Worm (Caenorhabditis elegans) whole organism, mixed stage, embryonic: ENCODE data around the gene F40F8.1.

Source experiments
- M03D4.4 ChIP-seq: sonication (generic microtip); optimal IDR thresholded peaks from 2 replicates; lab custom pipeline; 2017; ENCODE audit warnings: mild to moderate bottlenecking, missing genetic modification characterization, missing compliant biosample characterization
- bed-3 ChIP-seq: fragments of 200-800 bp; sonication (Bioruptor generic); optimal IDR thresholded peaks from 3 replicates; lab custom pipeline; 2018; ENCODE audit warnings: mild to moderate bottlenecking, missing genetic modification characterization, moderate library complexity, missing compliant biosample characterization
- blmp-1 ChIP-seq: fragments of 150-350 bp; optimal IDR thresholded peaks from 2 replicates; lab custom pipeline; 2014; ENCODE audit warnings: missing biosample characterization, missing genetic modification characterization
- ceh-43 ChIP-seq: fragments of 200-800 bp; sonication (Bioruptor generic); optimal IDR thresholded peaks from 2 replicates; lab custom pipeline; 2018; ENCODE audit warnings: mild to moderate bottlenecking, missing genetic modification characterization, moderate library complexity, missing compliant biosample characterization
- ceh-83 ChIP-seq: fragments of 200-800 bp; sonication (Bioruptor generic); optimal IDR thresholded peaks from 2 replicates; lab custom pipeline; 2018; ENCODE audit warnings: mild to moderate bottlenecking, missing genetic modification characterization, missing compliant biosample characterization
- ces-1 ChIP-seq: fragments of 150-350 bp; optimal IDR thresholded peaks from 2 replicates; lab custom pipeline; 2014; ENCODE audit warnings: missing biosample characterization, missing genetic modification reagents, missing genetic modification characterization
- cnd-1 ChIP-seq: fragments of 200-800 bp; sonication (Bioruptor generic); optimal IDR thresholded peaks from 2 replicates; lab custom pipeline; 2018; ENCODE audit warnings: mild to moderate bottlenecking, missing genetic modification characterization, missing compliant biosample characterization
- drap-1 ChIP-seq: fragments of 200-800 bp; sonication (Bioruptor generic); optimal IDR thresholded peaks from 3 replicates; lab custom pipeline; 2018; ENCODE audit warnings: mild to moderate bottlenecking, missing genetic modification characterization, missing compliant biosample characterization
- elt-1 ChIP-seq: sonication (generic microtip); optimal IDR thresholded peaks from 2 replicates; lab custom pipeline; 2017; ENCODE audit warnings: missing genetic modification characterization, mild to moderate bottlenecking, missing compliant biosample characterization, antibody characterized with exemption, moderate library complexity, borderline replicate concordance; ENCODE audit not compliant: insufficient read depth
- flh-1 ChIP-seq: fragments of 200-800 bp; sonication (Bioruptor generic); optimal IDR thresholded peaks from 2 replicates; lab custom pipeline; 2018; ENCODE audit warnings: mild to moderate bottlenecking, missing genetic modification characterization, moderate library complexity, missing compliant biosample characterization
- ham-2 ChIP-seq: fragments of 200-800 bp; sonication (Bioruptor generic); optimal IDR thresholded peaks from 2 replicates; lab custom pipeline; 2018; ENCODE audit warnings: mild to moderate bottlenecking, missing genetic modification characterization, missing compliant biosample characterization
- hlh-1 ChIP-seq: fragments of 150-350 bp; optimal IDR thresholded peaks from 2 replicates; lab custom pipeline; 2014; ENCODE audit warnings: missing biosample characterization, missing genetic modification reagents, missing genetic modification characterization
- lin-13 ChIP-seq: fragments of 150-350 bp; optimal IDR thresholded peaks from 2 replicates; lab custom pipeline; 2014; ENCODE audit warnings: missing biosample characterization, missing genetic modification characterization
- lsy-2 ChIP-seq: fragments of 150-350 bp; optimal IDR thresholded peaks from 2 replicates; lab custom pipeline; 2014; ENCODE audit warnings: missing biosample characterization, missing genetic modification characterization
- mab-5 ChIP-seq: fragments of 150-350 bp; optimal IDR thresholded peaks from 2 replicates; lab custom pipeline; 2014; ENCODE audit warnings: missing biosample characterization, missing genetic modification characterization
- mep-1 ChIP-seq: fragments of 150-350 bp; optimal IDR thresholded peaks from 2 replicates; lab custom pipeline; 2017; ENCODE audit warnings: missing biosample characterization, missing genetic modification reagents, missing genetic modification characterization, inconsistent platforms
- mls-2 ChIP-seq: sonication (generic microtip); optimal IDR thresholded peaks from 2 replicates; lab custom pipeline; 2016; ENCODE audit warnings: mild to moderate bottlenecking, missing genetic modification characterization, moderate library complexity, missing compliant biosample characterization
- nhr-12 ChIP-seq: fragments of 150-350 bp; optimal IDR thresholded peaks from 2 replicates; lab custom pipeline; 2014; ENCODE audit warnings: missing biosample characterization, missing genetic modification characterization
- nhr-237 ChIP-seq: fragments of 150-350 bp; optimal IDR thresholded peaks from 2 replicates; lab custom pipeline; 2014; ENCODE audit warnings: missing biosample characterization, missing genetic modification characterization
- nhr-28 ChIP-seq: fragments of 150-350 bp; optimal IDR thresholded peaks from 2 replicates; lab custom pipeline; 2014; ENCODE audit warnings: missing biosample characterization, missing genetic modification characterization
- nhr-76 ChIP-seq: sonication (generic microtip); optimal IDR thresholded peaks from 2 replicates; lab custom pipeline; 2017; ENCODE audit warnings: missing biosample characterization, missing genetic modification characterization
- pha-4 ChIP-seq: fragments of 150-350 bp; optimal IDR thresholded peaks from 2 replicates; lab custom pipeline; 2018; ENCODE audit warnings: missing biosample characterization, missing genetic modification reagents, missing genetic modification characterization
- sem-2 ChIP-seq: fragments of 200-800 bp; sonication (Bioruptor generic); optimal IDR thresholded peaks from 2 replicates; lab custom pipeline; 2018; ENCODE audit warnings: mild to moderate bottlenecking, missing genetic modification characterization, missing compliant biosample characterization
- snpc-4 ChIP-seq: fragments of 150-350 bp; optimal IDR thresholded peaks from 2 replicates; lab custom pipeline; 2014; ENCODE audit warnings: missing biosample characterization, missing genetic modification characterization
- sptf-1 ChIP-seq: sonication (generic microtip); optimal IDR thresholded peaks from 2 replicates; lab custom pipeline; 2017; ENCODE audit warnings: mild to moderate bottlenecking, missing genetic modification characterization, moderate library complexity, missing compliant biosample characterization
- tbx-8 ChIP-seq: fragments of 200-800 bp; sonication (Bioruptor generic); optimal IDR thresholded peaks from 2 replicates; lab custom pipeline; 2018; ENCODE audit warnings: mild to moderate bottlenecking, missing genetic modification characterization, moderate library complexity, missing compliant biosample characterization
- unc-120 ChIP-seq: sonication (generic microtip); optimal IDR thresholded peaks from 2 replicates; lab custom pipeline; 2017; ENCODE audit warnings: missing genetic modification characterization, missing compliant biosample characterization; ENCODE audit not compliant: poor library complexity, severe bottlenecking
- unc-39 ChIP-seq: fragments of 150-350 bp; optimal IDR thresholded peaks from 2 replicates; lab custom pipeline; 2014; ENCODE audit warnings: missing biosample characterization, missing genetic modification characterization
- unc-62 ChIP-seq: fragments of 150-350 bp; optimal IDR thresholded peaks from 2 replicates; lab custom pipeline; 2014; ENCODE audit warnings: missing biosample characterization, missing genetic modification reagents, missing genetic modification characterization
- zip-8 ChIP-seq: fragments of 150-350 bp; optimal IDR thresholded peaks from 2 replicates; lab custom pipeline; 2014; ENCODE audit warnings: missing biosample characterization, missing genetic modification characterization
- ztf-11 ChIP-seq: fragments of 150-350 bp; optimal IDR thresholded peaks from 2 replicates; lab custom pipeline; 2014; ENCODE audit warnings: missing biosample characterization, missing genetic modification characterization

F40F8.1 gene

DNA sequence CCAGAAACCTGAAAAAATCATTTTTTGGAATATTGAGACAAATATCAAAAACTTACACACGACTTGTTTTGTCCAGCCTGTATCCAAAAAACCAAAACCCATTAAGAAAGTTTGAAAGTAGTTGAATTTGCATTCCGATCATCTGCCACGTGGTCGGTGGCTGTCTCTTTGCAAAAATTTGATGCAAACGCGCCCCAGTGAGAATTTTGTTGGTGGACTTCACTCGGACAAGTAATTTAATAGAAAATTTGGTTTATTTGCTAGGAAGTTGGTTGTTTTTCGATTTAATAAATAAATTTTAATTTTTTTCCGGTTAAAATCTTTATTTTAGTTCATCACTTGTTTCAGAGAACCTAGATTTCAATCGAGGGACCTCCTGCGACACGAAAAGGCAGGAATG, 47.9 kb downstream of the F40F8.1 start:
- no peak for TF ChIP-seq mls-2 (tag; lab: Kevin White, UChicago)
- no peak for TF ChIP-seq ham-2 (GFP tag; lab: Kevin White, UChicago)
- TF ChIP-seq nhr-12 (tag; lab: Kevin White, UChicago), result no peak
- no peak for TF ChIP-seq ceh-43 (GFP tag; lab: Kevin White, UChicago)
- no peak for TF ChIP-seq ces-1 (GFP tag; lab: Kevin White, UChicago)
- no peak for TF ChIP-seq unc-120
- no peak for TF ChIP-seq sptf-1 (tag; lab: Kevin White, UChicago)
- no peak for TF ChIP-seq ztf-11 (tag; lab: Kevin White, UChicago)
- TF ChIP-seq unc-39 (tag; lab: Kevin White, UChicago), result no peak
- TF ChIP-seq M03D4.4 (tag; lab: Kevin White, UChicago), result no peak
- TF ChIP-seq lin-13 (tag; lab: Kevin White, UChicago), result no peak
- no peak for TF ChIP-seq flh-1 (GFP tag; lab: Kevin White, UChicago)
- TF ChIP-seq snpc-4, result no peak
- TF ChIP-seq mep-1, result no peak

DNA sequence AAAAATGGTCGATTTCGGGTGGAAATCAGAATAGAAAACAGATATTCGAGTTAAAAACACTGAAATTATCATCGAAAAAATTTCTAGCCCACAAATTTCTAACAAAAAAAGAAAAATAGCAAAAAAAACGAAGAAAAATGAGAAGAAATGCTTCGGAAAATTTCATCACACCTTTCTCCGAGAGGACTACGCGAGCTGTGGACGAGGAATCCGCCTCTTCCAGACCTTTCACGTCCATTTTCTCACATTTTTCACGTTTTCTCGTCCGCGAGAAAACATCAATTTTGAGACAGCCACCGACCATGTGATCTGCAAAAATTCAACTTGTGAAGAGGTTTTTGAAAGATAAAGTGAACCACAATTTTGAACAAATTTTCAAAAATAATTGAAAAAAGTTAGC, 49.0 kb downstream of the F40F8.1 start:
- TF ChIP-seq M03D4.4 (tag; lab: Kevin White, UChicago) (no peak), mls-2 (tag; lab: Kevin White, UChicago) (no peak), hlh-1 (tag; lab: Kevin White, UChicago) (no peak), unc-120 (no peak), ztf-11 (tag; lab: Kevin White, UChicago) (no peak), cnd-1 (no peak), lsy-2 (tag; lab: Kevin White, UChicago) (no peak), unc-62 (no peak), nhr-76 (tag; lab: Kevin White, UChicago) (no peak)

ce11 chrII:11177376-11177775, 49.9 kb downstream of the F40F8.1 start, which contains the start of gene F37H8.6:
F37H8.6 (minus strand) TSS chrII:11177476.
- TF ChIP-seq ceh-83 (GFP tag; lab: Kevin White, UChicago), result no peak
- no peak for TF ChIP-seq nhr-28
- no peak for TF ChIP-seq snpc-4
- TF ChIP-seq cnd-1, result no peak
- TF ChIP-seq drap-1 (GFP tag; lab: Kevin White, UChicago), result no peak
- no peak for TF ChIP-seq pha-4 (tag; lab: Kevin White, UChicago)
- no peak for TF ChIP-seq zip-8 (tag; lab: Kevin White, UChicago)
- no peak for TF ChIP-seq hlh-1 (tag; lab: Kevin White, UChicago)
- no peak for TF ChIP-seq sptf-1 (tag; lab: Kevin White, UChicago)
- no peak for TF ChIP-seq blmp-1 (tag; lab: Kevin White, UChicago)
- TF ChIP-seq elt-1, result no peak
- no peak for TF ChIP-seq bed-3 (GFP tag; lab: Kevin White, UChicago)
- TF ChIP-seq sem-2 (GFP tag; lab: Kevin White, UChicago), result no peak
- TF ChIP-seq mab-5 (tag; lab: Kevin White, UChicago), result no peak
- TF ChIP-seq lin-13 (tag; lab: Kevin White, UChicago), result no peak
- TF ChIP-seq, all 35 proteins: peak for 0

- TF ChIP-seq tbx-8 (GFP tag; lab: Kevin White, UChicago) (no peak), ceh-43 (GFP tag; lab: Kevin White, UChicago) (no peak), snpc-4 (no peak), ces-1 (GFP tag; lab: Kevin White, UChicago) (no peak), nhr-237 (tag; lab: Kevin White, UChicago) (no peak), flh-1 (GFP tag; lab: Kevin White, UChicago) (no peak)
These were observed 51.3 kb downstream of the F40F8.1 start for ce11 chrII:11178737-11179136.
